Worm (Caenorhabditis elegans) whole organism, early embryonic: ENCODE measurements around the gene srz-62.

Source experiments
- B0310.2 ChIP-seq: sonication (generic microtip); optimal IDR thresholded peaks from 2 replicates; lab custom pipeline; 2016; ENCODE audit warnings: mild to moderate bottlenecking, missing genetic modification characterization, missing compliant biosample characterization
- aly-1 ChIP-seq: sonication (generic microtip); optimal IDR thresholded peaks from 2 replicates; lab custom pipeline; 2016; ENCODE audit warnings: missing genetic modification characterization, missing compliant biosample characterization
- ama-1 ChIP-seq: fragments of 150-350 bp; optimal IDR thresholded peaks from 2 replicates; lab custom pipeline; 2014
- flt-1 ChIP-seq: fragments of 200-800 bp; sonication (Bioruptor generic); IDR thresholded peaks from 2 replicates; pipeline ENCODE4 v1.3.6; 2022; ENCODE audit warnings: missing genetic modification characterization, missing compliant biosample characterization
- hmbx-1 ChIP-seq: sonication (generic microtip); optimal IDR thresholded peaks from 2 replicates; lab custom pipeline; 2016; ENCODE audit warnings: mild to moderate bottlenecking, missing genetic modification characterization, missing compliant biosample characterization
- hmg-4 ChIP-seq: fragments of 200-800 bp; sonication (Bioruptor generic); optimal IDR thresholded peaks from 2 replicates; lab custom pipeline; 2018; ENCODE audit warnings: mild to moderate bottlenecking, missing genetic modification characterization, missing compliant biosample characterization
- hnd-1 ChIP-seq: sonication (generic microtip); optimal IDR thresholded peaks from 2 replicates; lab custom pipeline; 2016; ENCODE audit warnings: missing genetic modification characterization, missing compliant biosample characterization
- sea-1 ChIP-seq: fragments of 200-800 bp; sonication (Bioruptor generic); conservative IDR thresholded peaks from 2 replicates; pipeline ENCODE4 v1.3.6; 2022; ENCODE audit warnings: missing genetic modification characterization, missing compliant biosample characterization
- tbx-37 ChIP-seq: fragments of 200-800 bp; sonication (Bioruptor generic); conservative IDR thresholded peaks from 2 replicates; pipeline ENCODE4 v1.3.6; 2022; ENCODE audit warnings: missing genetic modification reagents, missing genetic modification characterization, missing compliant biosample characterization
- tra-4 ChIP-seq: sonication (generic microtip); optimal IDR thresholded peaks from 2 replicates; lab custom pipeline; 2017; ENCODE audit warnings: missing genetic modification characterization, missing compliant biosample characterization

DNA sequence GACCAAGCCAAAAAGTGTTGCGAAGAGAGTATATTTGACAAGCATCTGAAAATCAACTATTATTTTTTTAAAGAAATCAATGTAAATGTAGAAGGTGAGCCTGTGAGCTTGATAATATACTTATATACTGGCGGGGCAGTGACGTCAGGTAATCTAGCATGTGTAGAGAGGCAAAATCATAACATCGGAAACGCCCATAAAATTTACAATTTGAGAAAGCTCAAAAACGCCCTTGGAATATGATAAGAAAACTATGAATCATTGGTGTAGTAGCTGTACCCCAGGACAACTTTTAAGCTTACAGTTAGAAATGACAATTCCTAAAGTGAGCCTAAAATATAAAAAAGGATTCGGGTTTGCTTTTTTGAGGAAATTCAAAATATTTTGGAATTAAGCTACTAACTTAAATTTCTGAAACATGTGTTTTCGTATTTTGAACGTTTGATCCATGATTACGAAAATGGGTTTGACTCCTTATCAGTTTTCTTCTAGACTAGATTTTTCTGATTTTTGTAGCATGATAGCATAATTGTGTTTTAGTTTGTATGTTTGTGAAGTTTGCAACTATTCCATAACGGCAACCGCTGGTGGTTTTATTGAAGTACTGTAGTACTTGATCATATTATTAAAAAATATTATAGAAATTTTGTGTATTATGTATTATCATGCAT, 41.5 kb downstream of the srz-62 start, which contains the start of gene clec-174:
- TF ChIP-seq sea-1 (GFP tag; lab: Robert Waterston, UW) (no peak), tra-4 (tag; lab: Kevin White, UChicago) (no peak), ama-1 (lab: Kevin White, UChicago) (no peak), aly-1 (tag; lab: Kevin White, UChicago) (no peak), hnd-1 (tag; lab: Kevin White, UChicago) (no peak), tbx-37 (GFP tag; lab: Robert Waterston, UW) (no peak), B0310.2 (tag; lab: Kevin White, UChicago) (no peak), hmbx-1 (tag; lab: Kevin White, UChicago) (no peak), flt-1 (GFP tag; lab: Robert Waterston, UW) (no peak), hmg-4 (no peak)
